Fruit fly (Drosophila melanogaster): ENCODE data around the gene CG7730.

Gene CG7730

dm6 chr3L:17047811-17048239, 20.5 kb downstream of the CG7730 start (continued):
- TF ChIP-seq MBD-R2 (GFP tag; IDR thresholded peaks at IDR 0.05): 0 out of 2 replicates have a peak, but pooled peaks have one; percentile 14
- no peak for TF ChIP-seq Xbp1 (GFP tag; optimal IDR thresholded peaks at IDR 0.05)
- TF ChIP-seq CG2129 (GFP tag; IDR thresholded peaks at IDR 0.05; ENCODE audit: partially characterized antibody): no peak
- TF ChIP-seq HLH4C (GFP tag; IDR thresholded peaks at IDR 0.05; ENCODE audit: partially characterized antibody): no peak
- no peak; the same call in 1 of the 2 replicates for TF ChIP-seq Nf-YA (GFP tag; IDR thresholded peaks at IDR 0.05)
- no peak for TF ChIP-seq Chrac-16 (GFP tag; optimal IDR thresholded peaks at IDR 0.05)
- TF ChIP-seq da (GFP tag; optimal IDR thresholded peaks at IDR 0.05): no peak
- no peak for TF ChIP-seq fu2 (GFP tag; optimal IDR thresholded peaks at IDR 0.05)
- TF ChIP-seq chif (GFP tag; optimal IDR thresholded peaks at IDR 0.05): no peak
- 0 out of 2 replicates have a peak, but pooled peaks have one; percentile 5 for TF ChIP-seq Rfx (GFP tag; IDR thresholded peaks at IDR 0.05)
- no peak for TF ChIP-seq Myb (GFP tag; optimal IDR thresholded peaks at IDR 0.05)
- TF ChIP-seq sc (optimal IDR thresholded peaks at IDR 0.05): no peak
- peak; percentile 22 for TF ChIP-seq sc (GFP tag; optimal IDR thresholded peaks at IDR 0.05)
- TF ChIP-seq zen2 (GFP tag; IDR thresholded peaks at IDR 0.05; ENCODE audit: partially characterized antibody): no peak
- TF ChIP-seq CG7745 (tag; optimal IDR thresholded peaks at IDR 0.05): no peak
- TF ChIP-seq CHES-1-like (GFP tag; optimal IDR thresholded peaks at IDR 0.05): no peak
- TF ChIP-seq Dfd (GFP tag; optimal IDR thresholded peaks at IDR 0.05): no peak
- no peak for TF ChIP-seq Dek (tag; optimal IDR thresholded peaks at IDR 0.05)
- TF ChIP-seq CG1832 (GFP tag; optimal IDR thresholded peaks at IDR 0.05): no peak
- peak; percentile 36 for TF ChIP-seq CG17385 (GFP tag; optimal IDR thresholded peaks at IDR 0.05)
- no peak for TF ChIP-seq Dll (GFP tag; IDR thresholded peaks at IDR 0.05; ENCODE audit: partially characterized antibody)
- no peak for TF ChIP-seq CkIIα-i1 (GFP tag; IDR thresholded peaks at IDR 0.05)
- TF ChIP-seq bsh (GFP tag; optimal IDR thresholded peaks at IDR 0.05): peak in 1 of 2 experiments; percentile 63
- no peak for TF ChIP-seq CG8388 (GFP tag; optimal IDR thresholded peaks at IDR 0.05)
- no peak for TF ChIP-seq gsb (GFP tag; IDR thresholded peaks at IDR 0.05)
- peak; percentile 47 for TF ChIP-seq CG18599 (GFP tag; optimal IDR thresholded peaks at IDR 0.05)
- no peak for TF ChIP-seq CG15479 (GFP tag; optimal IDR thresholded peaks at IDR 0.05)
- peak; percentile 21 for TF ChIP-seq cwo (GFP tag; optimal IDR thresholded peaks at IDR 0.05)
- TF ChIP-seq stc (GFP tag; IDR thresholded peaks at IDR 0.05): no peak
- TF ChIP-seq jumu (GFP tag; optimal IDR thresholded peaks at IDR 0.05): no peak
- no peak for TF ChIP-seq CG8359 (GFP tag; optimal IDR thresholded peaks at IDR 0.05; ENCODE audit: borderline replicate concordance)
- no peak for TF ChIP-seq sima (GFP tag; optimal IDR thresholded peaks at IDR 0.05)
- TF ChIP-seq Atf6 (GFP tag; IDR thresholded peaks at IDR 0.05): no peak
- no peak for TF ChIP-seq ems (GFP tag; optimal IDR thresholded peaks at IDR 0.05)
- no peak for TF ChIP-seq CG2120 (GFP tag; optimal IDR thresholded peaks at IDR 0.05)
- TF ChIP-seq CG34224 (GFP tag; IDR thresholded peaks at IDR 0.05; ENCODE audit: partially characterized antibody): no peak
- TF ChIP-seq gro (GFP tag; optimal IDR thresholded peaks at IDR 0.05): no peak
- no peak for TF ChIP-seq unc-4 (GFP tag; IDR thresholded peaks at IDR 0.05; ENCODE audit: partially characterized antibody)
- no peak for TF ChIP-seq CG4730 (GFP tag; IDR thresholded peaks at IDR 0.05)
- TF ChIP-seq nom (GFP tag; optimal IDR thresholded peaks at IDR 0.05): no peak
- TF ChIP-seq CG6683 (GFP tag; optimal IDR thresholded peaks at IDR 0.05): no peak
- no peak for TF ChIP-seq ftz-f1 (GFP tag; optimal IDR thresholded peaks at IDR 0.05)
- peak; percentile 32 for TF ChIP-seq CG12071 (GFP tag; optimal IDR thresholded peaks at IDR 0.05)
- TF ChIP-seq sd (tag; optimal IDR thresholded peaks at IDR 0.05): peak; percentile 60
- TF ChIP-seq CG1792 (GFP tag; optimal IDR thresholded peaks at IDR 0.05): no peak
- TF ChIP-seq CG6175 (GFP tag; IDR thresholded peaks at IDR 0.05): no peak
- peak; percentile 5 for TF ChIP-seq HHEX (GFP tag; optimal IDR thresholded peaks at IDR 0.05)
- no peak for TF ChIP-seq dpn (GFP tag; optimal IDR thresholded peaks at IDR 0.05)
- no peak for TF ChIP-seq Neu2 (GFP tag; optimal IDR thresholded peaks at IDR 0.05; ENCODE audit: borderline replicate concordance)
- no peak for TF ChIP-seq Ada2b (GFP tag; IDR thresholded peaks at IDR 0.05)
- TF ChIP-seq CG14441 (GFP tag; IDR thresholded peaks at IDR 0.05): no peak
